Fruit fly (Drosophila melanogaster) whole organism, embryonic: ENCODE measurements around the gene BOD1.

Experiments
- Blimp-1 ChIP-seq: fragments of 200-800 bp; sonication (Bioruptor generic); optimal IDR thresholded peaks from 3 replicates; lab custom pipeline; 2018; ENCODE audit warnings: missing biosample characterization, missing genetic modification characterization, mild to moderate bottlenecking, moderate library complexity, missing genetic modification reagents
- CG10274 ChIP-seq: fragments of 200-800 bp; sonication (Bioruptor generic); optimal IDR thresholded peaks from 3 replicates; lab custom pipeline; 2017; ENCODE audit warnings: missing biosample characterization, mild to moderate bottlenecking, missing genetic modification characterization
- CG10321 ChIP-seq: fragments of 200-800 bp; sonication (Bioruptor generic); IDR thresholded peaks from 2 replicates; pipeline ENCODE4 v1.3.6; 2022; ENCODE audit warnings: missing biosample characterization, missing genetic modification characterization
- CG10366 ChIP-seq: fragments of 200-800 bp; sonication (Bioruptor generic); IDR thresholded peaks from 2 replicates; pipeline ENCODE4 v1.3.6; 2022; ENCODE audit warnings: missing biosample characterization, missing genetic modification characterization
- CG10565 ChIP-seq: fragments of 200-800 bp; sonication (Bioruptor generic); optimal IDR thresholded peaks from 3 replicates; lab custom pipeline; 2016; ENCODE audit warnings: missing biosample characterization, mild to moderate bottlenecking, missing genetic modification characterization
- CG13123 ChIP-seq: fragments of 200-800 bp; sonication (Bioruptor generic); optimal IDR thresholded peaks from 2 replicates; lab custom pipeline; 2016; ENCODE audit warnings: missing biosample characterization, missing genetic modification characterization
- CG14050 ChIP-seq: fragments of 200-800 bp; sonication (Bioruptor generic); IDR thresholded peaks from 3 replicates; pipeline ENCODE4 v1.3.6; 2022; ENCODE audit warnings: missing biosample characterization, missing genetic modification characterization
- CG15073 ChIP-seq: fragments of 200-800 bp; sonication (Bioruptor generic); optimal IDR thresholded peaks from 2 replicates; lab custom pipeline; 2016; ENCODE audit warnings: missing biosample characterization, missing genetic modification characterization
- CG15514 ChIP-seq: fragments of 200-800 bp; sonication (Bioruptor generic); optimal IDR thresholded peaks from 3 replicates; lab custom pipeline; 2017; ENCODE audit warnings: missing biosample characterization, missing genetic modification characterization, mild to moderate bottlenecking, moderate library complexity, missing genetic modification reagents
- CG33557 ChIP-seq: fragments of 200-800 bp; sonication (Bioruptor generic); optimal IDR thresholded peaks from 2 replicates; lab custom pipeline; 2019; ENCODE audit warnings: missing biosample characterization, mild to moderate bottlenecking, missing genetic modification characterization, moderate library complexity
- CG3995 ChIP-seq: fragments of 200-800 bp; sonication (Bioruptor generic); optimal IDR thresholded peaks from 3 replicates; lab custom pipeline; 2016; ENCODE audit warnings: missing biosample characterization, missing genetic modification characterization
- CG4282 ChIP-seq: fragments of 200-800 bp; sonication (Bioruptor generic); optimal IDR thresholded peaks from 2 replicates; lab custom pipeline; 2016; ENCODE audit warnings: missing biosample characterization, missing genetic modification characterization
- CG7271 ChIP-seq: fragments of 200-800 bp; sonication (Bioruptor generic); optimal IDR thresholded peaks from 2 replicates; lab custom pipeline; 2018; ENCODE audit warnings: missing biosample characterization, mild to moderate bottlenecking, missing genetic modification characterization, moderate library complexity
- CG7556 ChIP-seq: fragments of 200-800 bp; sonication (Bioruptor generic); optimal IDR thresholded peaks from 2 replicates; lab custom pipeline; 2017; ENCODE audit warnings: missing biosample characterization, mild to moderate bottlenecking, missing genetic modification characterization
- D19B ChIP-seq: fragments of 200-800 bp; sonication (Bioruptor generic); optimal IDR thresholded peaks from 2 replicates; lab custom pipeline; 2017; ENCODE audit warnings: missing biosample characterization, mild to moderate bottlenecking, missing genetic modification characterization
- Dip3 ChIP-seq: fragments of 200-800 bp; sonication (Bioruptor generic); optimal IDR thresholded peaks from 3 replicates; lab custom pipeline; 2016; ENCODE audit warnings: missing biosample characterization, missing genetic modification characterization
- E2f2 ChIP-seq: fragments of 200-800 bp; sonication (Bioruptor generic); IDR thresholded peaks from 2 replicates; pipeline ENCODE4 v1.3.6; 2022; ENCODE audit warnings: missing biosample characterization, missing genetic modification characterization
- HLH3B ChIP-seq: fragments of 200-800 bp; sonication (Bioruptor generic); IDR thresholded peaks from 2 replicates; pipeline ENCODE4 v1.3.6; 2022; ENCODE audit warnings: missing biosample characterization, missing genetic modification characterization
- HLHmδ ChIP-seq: fragments of 200-800 bp; sonication (Bioruptor generic); optimal IDR thresholded peaks from 2 replicates; lab custom pipeline; 2018; ENCODE audit warnings: missing biosample characterization, mild to moderate bottlenecking, missing genetic modification characterization, moderate library complexity
- HmgD ChIP-seq: fragments of 200-800 bp; sonication (Bioruptor generic); optimal IDR thresholded peaks from 3 replicates; lab custom pipeline; 2016; ENCODE audit warnings: missing biosample characterization, missing genetic modification characterization
- HmgZ ChIP-seq: fragments of 200-800 bp; sonication (Bioruptor generic); optimal IDR thresholded peaks from 2 replicates; lab custom pipeline; 2018; ENCODE audit warnings: missing biosample characterization, mild to moderate bottlenecking, missing genetic modification characterization
- Hr3 ChIP-seq: fragments of 200-800 bp; sonication (Bioruptor generic); optimal IDR thresholded peaks from 3 replicates; lab custom pipeline; 2016; ENCODE audit warnings: missing biosample characterization, missing genetic modification characterization
- Hsf ChIP-seq: fragments of 200-800 bp; sonication (Bioruptor generic); optimal IDR thresholded peaks from 3 replicates; lab custom pipeline; 2016; ENCODE audit warnings: missing biosample characterization, missing genetic modification characterization
- Lhr ChIP-seq: fragments of 200-800 bp; sonication (Bioruptor generic); optimal IDR thresholded peaks from 3 replicates; lab custom pipeline; 2017; ENCODE audit warnings: mild to moderate bottlenecking, missing biosample characterization, missing genetic modification reagents, missing genetic modification characterization
- NK7.1 ChIP-seq: fragments of 200-800 bp; sonication (Bioruptor generic); optimal IDR thresholded peaks from 3 replicates; lab custom pipeline; 2016; ENCODE audit warnings: missing biosample characterization, missing genetic modification characterization
- NfI ChIP-seq: fragments of 200-800 bp; sonication (Bioruptor generic); optimal IDR thresholded peaks from 3 replicates; lab custom pipeline; 2018; ENCODE audit warnings: missing biosample characterization, mild to moderate bottlenecking, missing genetic modification characterization, moderate library complexity
- Sin3A ChIP-seq: fragments of >200 bp; optimal IDR thresholded peaks from 2 replicates; lab custom pipeline; 2018
- Stat92E ChIP-seq, 3 experiments: fragments of >200 bp in 2 of 3; fragments of 200-800 bp in 1 of 3; sonication (Bioruptor generic) in 1 of 3; optimal IDR thresholded peaks; 2 replicates each; lab custom pipeline; 2017 to 2019; ENCODE audit warnings: missing biosample characterization in 3 of 3, missing genetic modification characterization in 3 of 3, mild to moderate bottlenecking in 1 of 3, moderate library complexity in 1 of 3
- Taf1 ChIP-seq: fragments of 200-800 bp; sonication (Bioruptor generic); IDR thresholded peaks from 2 replicates; pipeline ENCODE4 v1.3.6; 2022; ENCODE audit warnings: missing biosample characterization, missing genetic modification characterization
- ara ChIP-seq: fragments of 200-800 bp; sonication (Bioruptor generic); IDR thresholded peaks from 2 replicates; pipeline ENCODE4 v1.3.6; 2022; ENCODE audit warnings: missing biosample characterization, missing genetic modification characterization
- br ChIP-seq: fragments of >200 bp; optimal IDR thresholded peaks from 2 replicates; lab custom pipeline; 2017
- bsh ChIP-seq, 2 experiments: fragments of 200-800 bp; sonication (Bioruptor generic); optimal IDR thresholded peaks; 2 replicates each; lab custom pipeline; 2017 to 2018; ENCODE audit warnings: mild to moderate bottlenecking in 2 of 2, missing biosample characterization in 2 of 2, missing genetic modification characterization in 2 of 2, moderate library complexity in 1 of 2
- crp ChIP-seq, 2 experiments: fragments of 200-800 bp; sonication (Bioruptor generic); optimal IDR thresholded peaks; 2 replicates in 1 of 2; 3 replicates in 1 of 2; lab custom pipeline; 2017; ENCODE audit warnings: missing biosample characterization in 2 of 2, missing genetic modification characterization in 2 of 2, mild to moderate bottlenecking in 1 of 2, moderate library complexity in 1 of 2
- fd3F ChIP-seq: fragments of 200-800 bp; sonication (Bioruptor generic); optimal IDR thresholded peaks from 2 replicates; lab custom pipeline; 2018; ENCODE audit warnings: missing biosample characterization, mild to moderate bottlenecking, missing genetic modification characterization, moderate library complexity
- fu2 ChIP-seq: fragments of 200-800 bp; sonication (Bioruptor generic); optimal IDR thresholded peaks from 2 replicates; lab custom pipeline; 2016; ENCODE audit warnings: missing biosample characterization, missing genetic modification characterization
- gce ChIP-seq: fragments of 200-800 bp; sonication (Bioruptor generic); IDR thresholded peaks from 3 replicates; pipeline ENCODE4 v1.3.6; 2022; ENCODE audit warnings: missing biosample characterization, missing genetic modification characterization
- hbn ChIP-seq: fragments of 200-800 bp; sonication (Bioruptor generic); IDR thresholded peaks from 2 replicates; pipeline ENCODE4 v1.3.6; 2022; ENCODE audit warnings: missing biosample characterization, missing genetic modification characterization; ENCODE audit not compliant: partially characterized antibody
- hkb ChIP-seq, 2 experiments: fragments of 200-800 bp in 1 of 2; fragments of >200 bp in 1 of 2; sonication (Bioruptor generic) in 1 of 2; IDR thresholded peaks in 1 of 2; optimal IDR thresholded peaks in 1 of 2; 2 replicates each; pipeline versions ENCODE4 v1.3.6 to Lab custom; 2017 to 2022; ENCODE audit warnings: missing biosample characterization in 1 of 2, missing genetic modification characterization in 1 of 2
- knrl ChIP-seq: fragments of 200-800 bp; sonication (Bioruptor generic); IDR thresholded peaks from 3 replicates; pipeline ENCODE4 v1.3.6; 2022; ENCODE audit warnings: missing biosample characterization, missing genetic modification characterization; ENCODE audit not compliant: partially characterized antibody
- prd ChIP-seq, 3 experiments: fragments of >200 bp in 2 of 3; fragments of 200-800 bp in 1 of 3; sonication (Bioruptor generic) in 1 of 3; optimal IDR thresholded peaks in 2 of 3; IDR thresholded peaks in 1 of 3; 2 replicates in 2 of 3; 3 replicates in 1 of 3; pipeline versions ENCODE4 v1.3.6 to Lab custom; 2017 to 2022; ENCODE audit warnings: missing biosample characterization in 1 of 3, missing genetic modification characterization in 1 of 3
- rib ChIP-seq: fragments of 200-800 bp; sonication (Bioruptor generic); IDR thresholded peaks from 2 replicates; pipeline ENCODE4 v1.3.6; 2022; ENCODE audit warnings: missing biosample characterization, missing genetic modification characterization
- so ChIP-seq: fragments of 200-800 bp; sonication (Bioruptor generic); IDR thresholded peaks from 3 replicates; pipeline ENCODE4 v1.3.6; 2022; ENCODE audit warnings: missing biosample characterization, missing genetic modification characterization
- sr ChIP-seq: fragments of 200-800 bp; sonication (Bioruptor generic); IDR thresholded peaks from 3 replicates; pipeline ENCODE4 v1.3.6; 2022; ENCODE audit warnings: missing biosample characterization, missing genetic modification characterization
- stc ChIP-seq: fragments of 200-800 bp; sonication (Bioruptor generic); IDR thresholded peaks from 2 replicates; pipeline ENCODE4 v1.3.6; 2022; ENCODE audit warnings: missing biosample characterization, missing genetic modification characterization
- tna ChIP-seq: fragments of 200-800 bp; sonication (Bioruptor generic); IDR thresholded peaks from 2 replicates; pipeline ENCODE4 v1.3.6; 2022; ENCODE audit warnings: missing biosample characterization, missing genetic modification characterization; ENCODE audit not compliant: partially characterized antibody
- toy ChIP-seq: fragments of 200-800 bp; sonication (Bioruptor generic); IDR thresholded peaks from 2 replicates; pipeline ENCODE4 v1.3.6; 2022; ENCODE audit warnings: missing biosample characterization, missing genetic modification characterization
- zf30C ChIP-seq: fragments of 200-800 bp; sonication (Bioruptor generic); optimal IDR thresholded peaks from 3 replicates; lab custom pipeline; 2018; ENCODE audit warnings: missing biosample characterization, mild to moderate bottlenecking, missing genetic modification characterization

BOD1 gene

DNA sequence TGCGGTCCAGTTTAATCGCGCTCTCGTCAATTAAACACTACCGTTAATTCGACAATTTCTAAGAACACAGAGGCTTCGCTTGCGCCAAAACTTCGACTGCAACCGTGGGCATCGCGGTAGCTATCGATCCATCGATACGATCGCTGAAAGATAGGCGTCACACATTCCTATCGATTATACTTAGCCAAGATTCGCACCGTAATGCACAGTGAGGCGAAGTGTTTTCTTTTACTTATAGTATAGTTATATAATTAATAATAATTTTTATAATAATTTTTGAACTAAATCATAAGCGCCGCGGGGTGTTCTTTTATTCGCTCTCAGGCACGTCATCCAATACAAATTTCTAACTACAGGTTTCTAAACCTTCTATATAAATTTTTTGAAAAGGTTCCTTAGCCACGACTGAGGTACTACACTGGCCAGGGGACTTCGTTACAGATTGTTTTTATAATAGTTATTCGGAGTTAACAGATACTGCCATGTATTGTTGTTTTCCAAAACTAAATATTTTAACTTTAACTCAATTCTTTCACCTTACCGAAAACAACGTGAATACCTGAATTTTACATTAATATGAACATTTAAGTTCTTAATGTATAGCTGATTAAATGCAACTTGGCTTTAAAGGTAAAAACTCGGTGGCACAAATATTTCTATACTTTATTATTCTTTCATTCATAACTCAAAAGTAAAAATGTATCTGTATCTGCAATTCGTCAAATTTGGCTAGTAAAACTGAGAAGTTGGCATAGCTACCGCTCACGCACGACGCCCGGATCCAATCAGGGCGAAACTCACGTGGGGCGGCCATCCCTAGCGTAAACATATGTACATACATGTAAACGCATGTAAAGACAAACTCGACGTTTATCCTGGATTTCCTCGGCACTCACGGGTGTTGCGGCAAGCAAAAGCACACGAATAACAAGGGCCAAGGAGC is at the start of gene BOD1, which contains the start of gene NSD (continued):
- TF ChIP-seq so (no peak), gce (GFP tag; lab: Robert Waterston, UW) (no peak), CG7556 (GFP tag; lab: Kevin White, UChicago) (peak; percentile 39), Lhr (GFP tag; lab: Kevin White, UChicago) (no peak), stc (GFP tag; lab: Robert Waterston, UW) (no peak), HLHmδ (GFP tag; lab: Kevin White, UChicago) (no peak), Taf1 (GFP tag; lab: Robert Waterston, UW) (peak; percentile 49; the same call in 1 of the 2 replicates), br (lab: Kevin White, UChicago) (no peak), NK7.1 (no peak), CG10565 (GFP tag; lab: Kevin White, UChicago) (no peak), toy (no peak), NfI (GFP tag; lab: Kevin White, UChicago) (peak; percentile 63), HmgZ (tag; lab: Kevin White, UChicago) (peak; percentile 41), hbn (GFP tag; lab: Robert Waterston, UW) (peak; percentile 86), CG7271 (tag; lab: Kevin White, UChicago) (no peak), ara (GFP tag; lab: Robert Waterston, UW) (peak; percentile 49), rib (no peak), CG14050 (GFP tag; lab: Robert Waterston, UW) (peak; percentile 43; the same call in 2 of the 3 replicates), CG33557 (GFP tag; lab: Kevin White, UChicago) (no peak), CG10366 (GFP tag; lab: Robert Waterston, UW) (peak; percentile 68), CG15514 (GFP tag; lab: Kevin White, UChicago) (peak; percentile 64), D19B (no peak), fd3F (GFP tag; lab: Kevin White, UChicago) (no peak), CG13123 (GFP tag; lab: Kevin White, UChicago) (no peak), Hsf (GFP tag; lab: Kevin White, UChicago) (no peak), Dip3 (GFP tag; lab: Kevin White, UChicago) (peak; percentile 24), CG4282 (GFP tag; lab: Kevin White, UChicago) (peak; percentile 50), zf30C (no peak), Stat92E (GFP tag; optimal IDR thresholded peaks at IDR 0.05; lab: Kevin White, UChicago) (no peak), Sin3A (lab: Kevin White, UChicago) (peak; percentile 5), hkb (optimal IDR thresholded peaks at IDR 0.05; lab: Kevin White, UChicago) (no peak), hkb (GFP tag; IDR thresholded peaks at IDR 0.05; lab: Robert Waterston, UW) (no peak), crp (GFP tag; optimal IDR thresholded peaks at IDR 0.05; lab: Kevin White, UChicago) (peak in 1 of 2 experiments; percentile 39), HmgD (GFP tag; lab: Kevin White, UChicago) (peak; percentile 19), tna (GFP tag; lab: Robert Waterston, UW) (peak; percentile 92), CG15073 (GFP tag; lab: Kevin White, UChicago) (no peak), CG10274 (no peak), CG10321 (no peak), Hr3 (GFP tag; lab: Kevin White, UChicago) (peak; percentile 52), HLH3B (GFP tag; lab: Robert Waterston, UW) (peak; percentile 52; the same call in 1 of the 2 replicates), fu2 (no peak), sr (GFP tag; lab: Robert Waterston, UW) (no peak; the same call in 2 of the 3 replicates), knrl (GFP tag; lab: Robert Waterston, UW) (peak; percentile 93), CG3995 (GFP tag; lab: Kevin White, UChicago) (no peak), E2f2 (peak; percentile 66), prd (optimal IDR thresholded peaks at IDR 0.05; lab: Kevin White, UChicago) (no peak), prd (GFP tag; IDR thresholded peaks at IDR 0.05; lab: Robert Waterston, UW) (peak; percentile 78), bsh (GFP tag; optimal IDR thresholded peaks at IDR 0.05; lab: Kevin White, UChicago) (peak in 1 of 2 experiments; percentile 51), Blimp-1 (no peak)
